Fruit fly (Drosophila melanogaster) whole organism, embryonic: ENCODE results near the gene Pcd.
A peak's percentile ranks its signal among the peaks of the same experiment; 100 is the strongest.

Source experiments
- Ada2b ChIP-seq: fragments of 200-800 bp; sonication (Bioruptor generic); IDR thresholded peaks from 2 replicates; pipeline ENCODE4 v1.3.6; 2022; ENCODE audit warnings: missing biosample characterization, missing genetic modification characterization
- CG11456 ChIP-seq: fragments of 200-800 bp; sonication (Bioruptor generic); IDR thresholded peaks from 3 replicates; pipeline ENCODE4 v1.3.6; 2022; ENCODE audit warnings: missing biosample characterization, missing genetic modification characterization
- Dip2 ChIP-seq: fragments of 200-800 bp; sonication (Bioruptor generic); IDR thresholded peaks from 2 replicates; pipeline ENCODE4 v1.3.6; 2022; ENCODE audit warnings: missing biosample characterization, missing genetic modification characterization
- Hsf ChIP-seq: fragments of 200-800 bp; sonication (Bioruptor generic); optimal IDR thresholded peaks from 3 replicates; lab custom pipeline; 2016; ENCODE audit warnings: missing biosample characterization, missing genetic modification characterization
- Lim3 ChIP-seq: fragments of 200-800 bp; sonication (Bioruptor generic); IDR thresholded peaks from 2 replicates; pipeline ENCODE4 v1.3.6; 2022; ENCODE audit warnings: missing biosample characterization, missing genetic modification characterization
- Sox102F ChIP-seq: fragments of 200-800 bp; sonication (Bioruptor generic); optimal IDR thresholded peaks from 2 replicates; lab custom pipeline; 2018; ENCODE audit warnings: missing biosample characterization, mild to moderate bottlenecking, missing genetic modification characterization, moderate library complexity
- Stat92E ChIP-seq, 3 experiments: fragments of >200 bp in 2 of 3; fragments of 200-800 bp in 1 of 3; sonication (Bioruptor generic) in 1 of 3; optimal IDR thresholded peaks; 2 replicates each; lab custom pipeline; 2017 to 2019; ENCODE audit warnings: missing biosample characterization in 3 of 3, missing genetic modification characterization in 3 of 3, mild to moderate bottlenecking in 1 of 3, moderate library complexity in 1 of 3
- cg ChIP-seq: fragments of 200-800 bp; sonication (Bioruptor generic); optimal IDR thresholded peaks from 3 replicates; lab custom pipeline; 2019; ENCODE audit warnings: missing biosample characterization, mild to moderate bottlenecking, missing genetic modification characterization, moderate library complexity
- crp ChIP-seq, 2 experiments: fragments of 200-800 bp; sonication (Bioruptor generic); optimal IDR thresholded peaks; 2 replicates in 1 of 2; 3 replicates in 1 of 2; lab custom pipeline; 2017; ENCODE audit warnings: missing biosample characterization in 2 of 2, missing genetic modification characterization in 2 of 2, mild to moderate bottlenecking in 1 of 2, moderate library complexity in 1 of 2
- fu2 ChIP-seq: fragments of 200-800 bp; sonication (Bioruptor generic); optimal IDR thresholded peaks from 2 replicates; lab custom pipeline; 2016; ENCODE audit warnings: missing biosample characterization, missing genetic modification characterization
- lov ChIP-seq, 2 experiments: fragments of 200-800 bp in 1 of 2; fragments of >200 bp in 1 of 2; sonication (Bioruptor generic) in 1 of 2; IDR thresholded peaks in 1 of 2; optimal IDR thresholded peaks in 1 of 2; 2 replicates in 1 of 2; 3 replicates in 1 of 2; pipeline versions ENCODE4 v1.3.6 to Lab custom; 2017 to 2022; ENCODE audit warnings: missing biosample characterization in 1 of 2, missing genetic modification characterization in 1 of 2
- pnt ChIP-seq: fragments of 200-800 bp; sonication (Bioruptor generic); optimal IDR thresholded peaks from 3 replicates; lab custom pipeline; 2016; ENCODE audit warnings: missing biosample characterization, missing genetic modification characterization

dm6 chr3R:29699220-29699619, 23.7 kb upstream of the Pcd start:
- no peak for TF ChIP-seq Ada2b (GFP tag; lab: Robert Waterston, UW)
- TF ChIP-seq CG11456 (GFP tag; lab: Robert Waterston, UW), result no peak
- TF ChIP-seq lov (optimal IDR thresholded peaks at IDR 0.05; lab: Kevin White, UChicago), result no peak
- no peak for TF ChIP-seq lov (GFP tag; IDR thresholded peaks at IDR 0.05; lab: Robert Waterston, UW)
- peak; percentile 34 for TF ChIP-seq Sox102F (GFP tag; lab: Kevin White, UChicago)
- no peak for TF ChIP-seq fu2 (GFP tag; lab: Kevin White, UChicago)
- TF ChIP-seq cg, result no peak
- TF ChIP-seq pnt (GFP tag; lab: Kevin White, UChicago), result peak; percentile 70
- no peak for TF ChIP-seq Lim3
- TF ChIP-seq Hsf (GFP tag; lab: Kevin White, UChicago), result no peak
- no peak for TF ChIP-seq crp (GFP tag; optimal IDR thresholded peaks at IDR 0.05; lab: Kevin White, UChicago)
- no peak for TF ChIP-seq Stat92E (GFP tag; optimal IDR thresholded peaks at IDR 0.05; lab: Kevin White, UChicago)
- no peak for TF ChIP-seq Dip2 (GFP tag; lab: Robert Waterston, UW)
